Worm (Caenorhabditis elegans) whole organism, early embryonic: Measurements from ENCODE around the gene ify-1.

ENCODE experiments used
- B0310.2 ChIP-seq: sonication (generic microtip); optimal IDR thresholded peaks from 2 replicates; lab custom pipeline; 2016; ENCODE audit warnings: mild to moderate bottlenecking, missing genetic modification characterization, missing compliant biosample characterization
- ama-1 ChIP-seq: fragments of 150-350 bp; optimal IDR thresholded peaks from 2 replicates; lab custom pipeline; 2014
- ceh-36 ChIP-seq: sonication (generic microtip); optimal IDR thresholded peaks from 2 replicates; lab custom pipeline; 2016; ENCODE audit warnings: missing genetic modification characterization, inconsistent platforms, missing compliant biosample characterization
- flt-1 ChIP-seq: fragments of 200-800 bp; sonication (Bioruptor generic); IDR thresholded peaks from 2 replicates; pipeline ENCODE4 v1.3.6; 2022; ENCODE audit warnings: missing genetic modification characterization, missing compliant biosample characterization

DNA sequence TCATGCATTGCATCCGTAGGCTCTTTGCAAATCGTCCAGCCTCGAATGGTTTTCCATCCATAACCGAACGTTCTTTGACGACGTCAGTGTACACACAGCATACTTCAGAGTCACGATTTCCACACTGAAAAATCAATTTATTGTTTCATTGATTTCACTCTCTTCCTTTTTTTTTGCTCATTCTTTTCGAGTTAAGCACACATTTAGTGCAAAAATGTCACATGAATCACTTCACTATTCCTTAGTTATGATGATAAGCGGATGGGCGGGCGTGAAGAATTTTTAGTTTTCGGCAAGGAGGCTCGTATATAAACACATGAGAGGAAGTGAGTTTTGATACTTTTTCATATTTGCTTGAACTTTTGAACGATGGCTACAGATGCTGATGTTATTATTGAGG is 30.5 kb upstream of the ify-1 start, which contains the start of gene txt-9:
- TF ChIP-seq ama-1 (lab: Kevin White, UChicago) (no peak), B0310.2 (tag; lab: Kevin White, UChicago) (no peak), flt-1 (GFP tag; lab: Robert Waterston, UW) (no peak), ceh-36 (tag; lab: Kevin White, UChicago) (no peak)
